Fruit fly (Drosophila melanogaster) whole organism, prepupa: ENCODE measurements around the gene CG32755.

ENCODE experiments used
- Blimp-1 ChIP-seq: fragments of 200-800 bp; sonication (Bioruptor generic); optimal IDR thresholded peaks from 3 replicates; lab custom pipeline; 2017; ENCODE audit warnings: missing biosample characterization, missing genetic modification characterization, mild to moderate bottlenecking, moderate library complexity, missing genetic modification reagents
- CG10631 ChIP-seq: fragments of 200-800 bp; sonication (Bioruptor generic); optimal IDR thresholded peaks from 2 replicates; lab custom pipeline; 2016; ENCODE audit warnings: missing biosample characterization, missing genetic modification characterization
- CG10669 ChIP-seq: fragments of 200-800 bp; sonication (Bioruptor generic); optimal IDR thresholded peaks from 3 replicates; lab custom pipeline; 2018; ENCODE audit warnings: missing biosample characterization, mild to moderate bottlenecking, missing genetic modification characterization, moderate library complexity
- CG11294 ChIP-seq: fragments of 200-800 bp; sonication (Bioruptor generic); IDR thresholded peaks from 2 replicates; pipeline ENCODE4 v1.3.6; 2022; ENCODE audit warnings: missing biosample characterization, missing genetic modification characterization
- CG11902 ChIP-seq: fragments of 200-800 bp; sonication (Bioruptor generic); optimal IDR thresholded peaks from 3 replicates; lab custom pipeline; 2016; ENCODE audit warnings: missing biosample characterization, missing genetic modification characterization
- CG15336 ChIP-seq: fragments of 200-800 bp; sonication (Bioruptor generic); IDR thresholded peaks from 2 replicates; pipeline ENCODE4 v1.3.6; 2022; ENCODE audit warnings: missing biosample characterization, missing genetic modification characterization
- CG1621 ChIP-seq: fragments of 200-800 bp; sonication (Bioruptor generic); optimal IDR thresholded peaks from 3 replicates; lab custom pipeline; 2018; ENCODE audit warnings: missing biosample characterization, mild to moderate bottlenecking, missing genetic modification characterization
- CG16779 ChIP-seq: fragments of 200-800 bp; sonication (Bioruptor generic); optimal IDR thresholded peaks from 3 replicates; lab custom pipeline; 2017; ENCODE audit warnings: missing biosample characterization, mild to moderate bottlenecking, missing genetic modification characterization
- CG3032 ChIP-seq: fragments of 200-800 bp; optimal IDR thresholded peaks from 2 replicates; lab custom pipeline; 2019; ENCODE audit warnings: missing biosample characterization, mild to moderate bottlenecking, missing genetic modification characterization, moderate library complexity
- CG31627 ChIP-seq: fragments of 200-800 bp; sonication (Bioruptor generic); optimal IDR thresholded peaks from 3 replicates; lab custom pipeline; 2016; ENCODE audit warnings: missing biosample characterization, missing genetic modification characterization
- CG32006 ChIP-seq: fragments of 200-800 bp; sonication (Bioruptor generic); optimal IDR thresholded peaks from 3 replicates; lab custom pipeline; 2017; ENCODE audit warnings: missing biosample characterization, mild to moderate bottlenecking, missing genetic modification characterization
- CG34406 ChIP-seq: fragments of 200-800 bp; sonication (Bioruptor generic); optimal IDR thresholded peaks from 3 replicates; lab custom pipeline; 2016; ENCODE audit warnings: missing biosample characterization, missing genetic modification characterization
- CG3919 ChIP-seq: fragments of 200-800 bp; sonication (Bioruptor generic); optimal IDR thresholded peaks from 3 replicates; lab custom pipeline; 2016; ENCODE audit warnings: missing biosample characterization, missing genetic modification characterization
- CG4318 ChIP-seq: fragments of 200-800 bp; sonication (Bioruptor generic); optimal IDR thresholded peaks from 3 replicates; lab custom pipeline; 2017; ENCODE audit warnings: missing biosample characterization, mild to moderate bottlenecking, missing genetic modification characterization
- CG6163 ChIP-seq: fragments of 200-800 bp; sonication (Bioruptor generic); IDR thresholded peaks from 3 replicates; pipeline ENCODE4 v1.3.6; 2022; ENCODE audit warnings: missing biosample characterization, missing genetic modification characterization
- CG6276 ChIP-seq: fragments of 200-800 bp; sonication (Bioruptor generic); optimal IDR thresholded peaks from 2 replicates; lab custom pipeline; 2017; ENCODE audit warnings: missing biosample characterization, mild to moderate bottlenecking, missing genetic modification characterization
- CG6792 ChIP-seq: fragments of 200-800 bp; sonication (Bioruptor generic); optimal IDR thresholded peaks from 3 replicates; lab custom pipeline; 2016; ENCODE audit warnings: missing biosample characterization, missing genetic modification characterization
- CG6808 ChIP-seq: fragments of 200-800 bp; sonication (Bioruptor generic); optimal IDR thresholded peaks from 3 replicates; lab custom pipeline; 2017; ENCODE audit warnings: missing biosample characterization, missing genetic modification characterization, mild to moderate bottlenecking, moderate library complexity, missing genetic modification reagents
- CG6854 ChIP-seq: fragments of 200-800 bp; sonication (Bioruptor generic); optimal IDR thresholded peaks from 2 replicates; lab custom pipeline; 2017; ENCODE audit warnings: missing biosample characterization, mild to moderate bottlenecking, missing genetic modification characterization
- CG7368 ChIP-seq: fragments of 200-800 bp; sonication (Bioruptor generic); optimal IDR thresholded peaks from 3 replicates; lab custom pipeline; 2016; ENCODE audit warnings: missing biosample characterization, missing genetic modification characterization
- CG8119 ChIP-seq: fragments of 200-800 bp; sonication (Bioruptor generic); IDR thresholded peaks from 3 replicates; pipeline ENCODE4 v1.3.6; 2022; ENCODE audit warnings: missing biosample characterization, missing genetic modification characterization
- CG8319 ChIP-seq: fragments of 200-800 bp; sonication (Bioruptor generic); optimal IDR thresholded peaks from 3 replicates; lab custom pipeline; 2016; ENCODE audit warnings: missing biosample characterization, missing genetic modification characterization
- CG9139 ChIP-seq: fragments of 200-800 bp; sonication (Bioruptor generic); optimal IDR thresholded peaks from 3 replicates; lab custom pipeline; 2017; ENCODE audit warnings: missing biosample characterization, mild to moderate bottlenecking, missing genetic modification characterization
- Eip75B ChIP-seq: fragments of 200-800 bp; sonication (Bioruptor generic); optimal IDR thresholded peaks from 3 replicates; lab custom pipeline; 2016; ENCODE audit warnings: missing biosample characterization, missing genetic modification characterization
- Eip78C ChIP-seq: fragments of 200-800 bp; sonication (Bioruptor generic); peaks from one replicate; lab custom pipeline; 2016; ENCODE audit warnings: missing biosample characterization, missing genetic modification characterization
- Eip93F ChIP-seq: fragments of 200-800 bp; sonication (Bioruptor generic); optimal IDR thresholded peaks from 2 replicates; lab custom pipeline; 2016; ENCODE audit warnings: missing biosample characterization, mild to moderate bottlenecking, missing genetic modification characterization
- Ets21C ChIP-seq: fragments of 200-800 bp; sonication (Bioruptor generic); optimal IDR thresholded peaks from 3 replicates; lab custom pipeline; 2016; ENCODE audit warnings: missing biosample characterization, missing genetic modification characterization
- Ets96B ChIP-seq: fragments of 200-800 bp; optimal IDR thresholded peaks from 2 replicates; lab custom pipeline; 2019; ENCODE audit warnings: missing biosample characterization, mild to moderate bottlenecking, missing genetic modification characterization, moderate library complexity
- Gug ChIP-seq: fragments of 200-800 bp; sonication (Bioruptor generic); IDR thresholded peaks from 2 replicates; pipeline ENCODE4 v1.3.6; 2022; ENCODE audit warnings: missing biosample characterization, missing genetic modification characterization
- Hr38 ChIP-seq: sonication (Bioruptor generic); optimal IDR thresholded peaks from 2 replicates; lab custom pipeline; 2016; ENCODE audit warnings: missing biosample characterization, missing genetic modification characterization
- Hr39 ChIP-seq: fragments of 200-800 bp; sonication (Bioruptor generic); optimal IDR thresholded peaks from 2 replicates; lab custom pipeline; 2016; ENCODE audit warnings: missing biosample characterization, missing genetic modification characterization
- Hr4 ChIP-seq: fragments of 200-800 bp; sonication (Bioruptor generic); optimal IDR thresholded peaks from 3 replicates; lab custom pipeline; 2016; ENCODE audit warnings: missing biosample characterization, missing genetic modification characterization
- Lpt ChIP-seq: fragments of 200-800 bp; sonication (Bioruptor generic); optimal IDR thresholded peaks from 3 replicates; lab custom pipeline; 2016; ENCODE audit warnings: missing biosample characterization, missing genetic modification characterization
- Met ChIP-seq: fragments of 200-800 bp; sonication (Bioruptor generic); optimal IDR thresholded peaks from 3 replicates; lab custom pipeline; 2016; ENCODE audit warnings: missing biosample characterization, missing genetic modification characterization
- OdsH ChIP-seq: fragments of 200-800 bp; sonication (Bioruptor generic); optimal IDR thresholded peaks from 3 replicates; lab custom pipeline; 2016; ENCODE audit warnings: missing biosample characterization, missing genetic modification characterization
- Sox14 ChIP-seq: fragments of 200-800 bp; sonication (Bioruptor generic); optimal IDR thresholded peaks from 3 replicates; lab custom pipeline; 2016; ENCODE audit warnings: missing biosample characterization, missing genetic modification characterization
- Sox15 ChIP-seq: fragments of 200-800 bp; sonication (Bioruptor generic); optimal IDR thresholded peaks from 3 replicates; lab custom pipeline; 2016; ENCODE audit warnings: missing biosample characterization, missing genetic modification characterization
- achi ChIP-seq: fragments of 200-800 bp; sonication (Bioruptor generic); optimal IDR thresholded peaks from 3 replicates; lab custom pipeline; 2016; ENCODE audit warnings: missing biosample characterization, missing genetic modification characterization
- cyc ChIP-seq: fragments of 200-800 bp; sonication (Bioruptor generic); optimal IDR thresholded peaks from 3 replicates; lab custom pipeline; 2016; ENCODE audit warnings: missing biosample characterization, missing genetic modification characterization
- dac ChIP-seq: fragments of 200-800 bp; sonication (Bioruptor generic); optimal IDR thresholded peaks from 2 replicates; lab custom pipeline; 2017; ENCODE audit warnings: missing biosample characterization, mild to moderate bottlenecking, missing genetic modification characterization
- dsx ChIP-seq: fragments of 200-800 bp; optimal IDR thresholded peaks from 3 replicates; lab custom pipeline; 2019; ENCODE audit warnings: missing biosample characterization, mild to moderate bottlenecking, missing genetic modification characterization, moderate library complexity; ENCODE audit not compliant: poor library complexity, severe bottlenecking
- esn ChIP-seq: fragments of 200-800 bp; sonication (Bioruptor generic); optimal IDR thresholded peaks from 2 replicates; lab custom pipeline; 2016; ENCODE audit warnings: missing biosample characterization, mild to moderate bottlenecking, missing genetic modification characterization, moderate library complexity
- fd59A ChIP-seq: fragments of 200-800 bp; sonication (Bioruptor generic); optimal IDR thresholded peaks from 2 replicates; lab custom pipeline; 2017; ENCODE audit warnings: missing biosample characterization, mild to moderate bottlenecking, missing genetic modification characterization, missing genetic modification reagents
- fkh ChIP-seq: fragments of 200-800 bp; sonication (Bioruptor generic); optimal IDR thresholded peaks from 3 replicates; lab custom pipeline; 2017; ENCODE audit warnings: missing biosample characterization, mild to moderate bottlenecking, missing genetic modification characterization, moderate library complexity
- net ChIP-seq: fragments of 200-800 bp; sonication (Bioruptor generic); optimal IDR thresholded peaks from 3 replicates; lab custom pipeline; 2016; ENCODE audit warnings: missing biosample characterization, missing genetic modification characterization
- pdm3 ChIP-seq: fragments of 200-800 bp; sonication (Bioruptor generic); optimal IDR thresholded peaks from 3 replicates; lab custom pipeline; 2016; ENCODE audit warnings: missing biosample characterization, missing genetic modification characterization
- ss ChIP-seq, 2 experiments: fragments of 200-800 bp; sonication (Bioruptor generic); optimal IDR thresholded peaks; 2 replicates in 1 of 2; 3 replicates in 1 of 2; lab custom pipeline; 2017 to 2018; ENCODE audit warnings: mild to moderate bottlenecking in 2 of 2, missing biosample characterization in 2 of 2, missing genetic modification characterization in 2 of 2, moderate library complexity in 1 of 2
- svp ChIP-seq: fragments of 200-800 bp; sonication (Bioruptor generic); peaks from one replicate; lab custom pipeline; 2016; ENCODE audit warnings: missing biosample characterization, missing genetic modification characterization

The CG32755 gene

DNA sequence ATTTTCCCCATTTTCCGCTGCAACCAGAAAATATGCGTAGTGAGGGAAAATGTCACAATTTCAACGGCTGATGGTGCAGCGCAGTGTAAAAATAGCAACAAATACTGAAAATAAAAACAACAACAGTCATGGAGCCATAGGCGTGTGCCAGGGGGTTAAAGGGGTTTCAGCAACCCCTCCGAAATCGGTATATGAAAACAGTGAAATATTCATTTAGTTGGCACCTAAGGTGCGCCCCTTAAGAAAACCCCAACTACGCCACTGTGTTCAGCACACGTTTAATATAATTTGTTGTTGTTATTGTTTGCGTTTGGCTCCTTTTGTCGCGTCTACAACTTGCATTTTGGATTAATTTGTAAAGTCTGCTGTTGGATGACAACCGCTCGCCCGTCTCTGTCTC, 22.0 kb downstream of the CG32755 start (continued):
- TF ChIP-seq achi (GFP tag; lab: Kevin White, UChicago) (peak; percentile 77), Hr39 (peak; percentile 66), Ets96B (tag; lab: Kevin White, UChicago) (peak; percentile 70), Sox14 (peak; percentile 72), Sox15 (GFP tag; lab: Kevin White, UChicago) (peak; percentile 35), CG10669 (GFP tag; lab: Kevin White, UChicago) (peak; percentile 66), CG6808 (GFP tag; lab: Kevin White, UChicago) (peak; percentile 52), Hr38 (GFP tag; lab: Kevin White, UChicago) (peak; percentile 21), cyc (GFP tag; lab: Kevin White, UChicago) (peak; percentile 63), CG6163 (GFP tag; lab: Robert Waterston, UW) (peak; percentile 94), CG16779 (peak; percentile 36), pdm3 (GFP tag; lab: Kevin White, UChicago) (peak; percentile 80), CG10631 (GFP tag; lab: Kevin White, UChicago) (peak; percentile 76), fkh (GFP tag; lab: Kevin White, UChicago) (no peak), Lpt (peak; percentile 82), CG9139 (GFP tag; lab: Kevin White, UChicago) (peak; percentile 33), CG3919 (GFP tag; lab: Kevin White, UChicago) (peak; percentile 75), Eip93F (GFP tag; lab: Kevin White, UChicago) (no peak), dsx (GFP tag; lab: Kevin White, UChicago) (peak; percentile 51), CG6792 (GFP tag; lab: Kevin White, UChicago) (peak; percentile 56), CG8119 (GFP tag; lab: Robert Waterston, UW) (peak; percentile 85)
- TF ChIP-seq, all 60 proteins: peak for 52

DNA sequence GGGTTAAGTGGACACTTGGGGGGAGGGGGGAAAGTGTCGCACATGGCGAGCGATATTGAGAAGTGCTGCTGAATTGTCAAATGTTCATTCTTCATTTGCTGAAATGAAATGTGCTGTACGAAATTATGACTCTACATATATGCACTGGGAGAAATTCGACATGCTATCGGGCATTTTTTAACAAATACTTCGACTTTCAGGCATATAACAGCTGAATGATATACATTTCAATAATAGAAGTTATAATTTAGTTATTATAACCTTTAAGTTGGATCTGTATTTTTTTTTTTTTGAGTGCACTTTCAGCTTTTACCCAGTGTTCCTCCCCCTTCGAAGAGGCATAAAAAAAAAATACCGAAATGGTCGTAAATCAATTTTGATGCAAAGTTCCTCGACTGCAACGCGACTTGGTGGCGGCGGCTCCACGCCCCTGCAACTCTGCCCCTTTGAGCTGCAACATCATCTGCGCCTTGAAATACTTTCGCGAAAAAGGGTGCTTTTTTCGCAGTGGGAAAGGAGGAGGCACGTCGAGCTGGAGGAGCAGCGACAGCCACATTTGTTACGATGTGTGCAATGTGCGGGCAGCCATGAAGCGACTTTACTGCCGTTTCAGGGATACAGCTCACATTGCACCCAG, 23.5 kb downstream of the CG32755 start:
- peak; percentile 67 for TF ChIP-seq Ets21C (GFP tag; lab: Kevin White, UChicago)
- TF ChIP-seq CG7368 (GFP tag; lab: Kevin White, UChicago), result peak; percentile 47
- TF ChIP-seq CG8319, result peak; percentile 55
- TF ChIP-seq Sox14, result peak; percentile 62
- peak; percentile 77 for TF ChIP-seq pdm3 (GFP tag; lab: Kevin White, UChicago)
- TF ChIP-seq Gug (GFP tag; lab: Robert Waterston, UW), result peak; percentile 35; the same call in 1 of the 2 replicates
- TF ChIP-seq CG11902, result peak; percentile 34
- peak; percentile 65 for TF ChIP-seq net (GFP tag; lab: Kevin White, UChicago)
- peak; percentile 68 for TF ChIP-seq Met
- TF ChIP-seq esn (GFP tag; lab: Kevin White, UChicago), result peak; percentile 76
- TF ChIP-seq CG4318, result peak; percentile 9
- TF ChIP-seq Lpt, result peak; percentile 16
- peak; percentile 16 for TF ChIP-seq dac
- TF ChIP-seq svp (GFP tag; lab: Kevin White, UChicago), result peak; percentile 79
- peak; percentile 66 for TF ChIP-seq fd59A (GFP tag; lab: Kevin White, UChicago)
- TF ChIP-seq Eip78C (GFP tag; lab: Kevin White, UChicago), result peak; percentile 87
- TF ChIP-seq CG16779, result peak; percentile 6
- TF ChIP-seq CG11294, result 0 out of 2 replicates have a peak, but pooled peaks have one; percentile 13
- TF ChIP-seq Sox15 (GFP tag; lab: Kevin White, UChicago), result peak; percentile 56
- TF ChIP-seq CG15336 (GFP tag; lab: Robert Waterston, UW), result peak; percentile 66
- TF ChIP-seq CG1621 (tag; lab: Kevin White, UChicago), result peak; percentile 70
- TF ChIP-seq CG32006 (GFP tag; lab: Kevin White, UChicago), result peak; percentile 68
- TF ChIP-seq CG34406 (GFP tag; lab: Kevin White, UChicago), result peak; percentile 68
- TF ChIP-seq CG31627 (GFP tag; lab: Kevin White, UChicago), result peak; percentile 76
- TF ChIP-seq CG6276 (GFP tag; lab: Kevin White, UChicago), result no peak
- peak; percentile 77 for TF ChIP-seq OdsH (GFP tag; lab: Kevin White, UChicago)
- TF ChIP-seq Blimp-1 (GFP tag; lab: Kevin White, UChicago), result peak; percentile 35
- peak; percentile 5 for TF ChIP-seq Eip75B
- no peak for TF ChIP-seq CG6854 (GFP tag; lab: Kevin White, UChicago)
- TF ChIP-seq ss (GFP tag; optimal IDR thresholded peaks at IDR 0.05; lab: Kevin White, UChicago), result peak in 1 of 2 experiments; percentile 33
- TF ChIP-seq dsx (GFP tag; lab: Kevin White, UChicago), result peak; percentile 56
- TF ChIP-seq Hr4 (GFP tag; lab: Kevin White, UChicago), result peak; percentile 9
- TF ChIP-seq CG3032 (tag; lab: Kevin White, UChicago), result peak; percentile 67
- TF ChIP-seq Ets96B (tag; lab: Kevin White, UChicago), result peak; percentile 79
